Fruit fly (Drosophila melanogaster): ENCODE data around the gene sstn.

sstn gene

dm6 chr3L:15094589-15095288 lies at the start of gene sstn, which contains the start of the genes Plp and GlyRS (continued):
- TF ChIP-seq CG4617 (GFP tag; optimal IDR thresholded peaks at IDR 0.05; ENCODE audit: borderline replicate concordance) (peak; percentile 35), sima (GFP tag; optimal IDR thresholded peaks at IDR 0.05) (no peak), fru (optimal IDR thresholded peaks at IDR 0.05) (no peak), CG12659 (GFP tag; optimal IDR thresholded peaks at IDR 0.05) (peak; percentile 81), br (optimal IDR thresholded peaks at IDR 0.05) (no peak), CG1792 (GFP tag; optimal IDR thresholded peaks at IDR 0.05) (no peak), ttk (GFP tag; IDR thresholded peaks at IDR 0.05) (no peak), CG4820 (GFP tag; optimal IDR thresholded peaks at IDR 0.05) (peak; percentile 28), Dad (GFP tag; optimal IDR thresholded peaks at IDR 0.05) (no peak), CG17328 (GFP tag; IDR thresholded peaks at IDR 0.05) (no peak), jigr1 (GFP tag; IDR thresholded peaks at IDR 0.05) (no peak), Lpt (GFP tag; optimal IDR thresholded peaks at IDR 0.05) (no peak), CG9932 (GFP tag; IDR thresholded peaks at IDR 0.05) (no peak), CrebB (tag; optimal IDR thresholded peaks at IDR 0.05) (no peak), Camta (GFP tag; optimal IDR thresholded peaks at IDR 0.05) (no peak), dysf (GFP tag; IDR thresholded peaks at IDR 0.05) (no peak), cas (GFP tag; IDR thresholded peaks at IDR 0.05) (no peak), mld (GFP tag; IDR thresholded peaks at IDR 0.05; ENCODE audit: partially characterized antibody) (no peak), CG6272 (GFP tag; IDR thresholded peaks at IDR 0.05) (no peak), ham (GFP tag; IDR thresholded peaks at IDR 0.05) (no peak), Hmr (GFP tag; optimal IDR thresholded peaks at IDR 0.05) (peak; percentile 41), pros (GFP tag; optimal IDR thresholded peaks at IDR 0.05) (peak; percentile 96), crol (GFP tag; IDR thresholded peaks at IDR 0.05) (peak; percentile 28; the same call in 1 of the 2 replicates), crp (GFP tag; optimal IDR thresholded peaks at IDR 0.05) (peak in 1 of 2 experiments; percentile 33), sqz (GFP tag; optimal IDR thresholded peaks at IDR 0.05) (peak; percentile 13), CG12942 (GFP tag; optimal IDR thresholded peaks at IDR 0.05) (no peak), fd102C (GFP tag; optimal IDR thresholded peaks at IDR 0.05) (no peak), CG4328 (GFP tag; optimal IDR thresholded peaks at IDR 0.05) (no peak), CG7745 (tag; optimal IDR thresholded peaks at IDR 0.05) (no peak), Side (GFP tag; optimal IDR thresholded peaks at IDR 0.05) (no peak), CG14860 (GFP tag; IDR thresholded peaks at IDR 0.05; ENCODE audit: partially characterized antibody) (no peak; the same call in 2 of the 3 replicates), CG17361 (GFP tag; IDR thresholded peaks at IDR 0.05) (peak; percentile 78), nmo (GFP tag; optimal IDR thresholded peaks at IDR 0.05) (peak; percentile 58), CG17912 (GFP tag; optimal IDR thresholded peaks at IDR 0.05) (no peak), Deaf1 (tag; optimal IDR thresholded peaks at IDR 0.05) (no peak), CG4424 (GFP tag; optimal IDR thresholded peaks at IDR 0.05) (peak; percentile 34), amos (GFP tag; IDR thresholded peaks at IDR 0.05; ENCODE audit: partially characterized antibody) (peak; percentile 61), p53 (GFP tag; optimal IDR thresholded peaks at IDR 0.05) (no peak), CG1529 (GFP tag; optimal IDR thresholded peaks at IDR 0.05) (peak; percentile 15), inv (GFP tag; IDR thresholded peaks at IDR 0.05; ENCODE audit: partially characterized antibody) (peak; percentile 49), Gsc (GFP tag; IDR thresholded peaks at IDR 0.05) (no peak), CG9876 (GFP tag; optimal IDR thresholded peaks at IDR 0.05) (no peak), pan (optimal IDR thresholded peaks at IDR 0.05) (no peak), pan (GFP tag; optimal IDR thresholded peaks at IDR 0.05 in 1 of 2, IDR thresholded peaks at IDR 0.05 in 1 of 2) (no peak), CG32532 (GFP tag; IDR thresholded peaks at IDR 0.05) (no peak), CG12155 (GFP tag; optimal IDR thresholded peaks at IDR 0.05) (peak; percentile 31), jing (GFP tag; optimal IDR thresholded peaks at IDR 0.05) (no peak), Dek (tag; optimal IDR thresholded peaks at IDR 0.05) (peak; percentile 24), dm (GFP tag; optimal IDR thresholded peaks at IDR 0.05) (no peak), CG30403 (GFP tag; optimal IDR thresholded peaks at IDR 0.05) (peak; percentile 47), CG9215 (GFP tag; IDR thresholded peaks at IDR 0.05) (no peak), Dip2 (GFP tag; IDR thresholded peaks at IDR 0.05) (no peak)
